Worm (Caenorhabditis elegans) whole organism, young adult: ENCODE data around the gene ZK105.6.

Source experiments
- B0261.1 ChIP-seq: sonication (generic microtip); optimal IDR thresholded peaks from 2 replicates; lab custom pipeline; 2016; ENCODE audit warnings: mild to moderate bottlenecking, missing genetic modification characterization, moderate library complexity, missing compliant biosample characterization
- B0336.3 ChIP-seq: fragments of 200-800 bp; sonication (Bioruptor generic); IDR thresholded peaks from 2 replicates; pipeline ENCODE4 v1.3.6; 2022; ENCODE audit warnings: missing genetic modification characterization, missing compliant biosample characterization
- D2030.7 ChIP-seq: fragments of 200-800 bp; sonication (Bioruptor generic); IDR thresholded peaks from 2 replicates; pipeline ENCODE4 v1.3.6; 2022; ENCODE audit warnings: missing genetic modification reagents, missing genetic modification characterization, missing compliant biosample characterization
- F23B12.7 ChIP-seq: sonication (generic microtip); optimal IDR thresholded peaks from 2 replicates; lab custom pipeline; 2017; ENCODE audit warnings: missing genetic modification characterization, mild to moderate bottlenecking, missing compliant biosample characterization, antibody characterized with exemption, moderate library complexity; ENCODE audit not compliant: insufficient read depth
- F33H1.4 ChIP-seq: fragments of 200-800 bp; sonication (Bioruptor generic); IDR thresholded peaks from 2 replicates; pipeline ENCODE4 v1.3.6; 2022; ENCODE audit warnings: missing genetic modification reagents, missing genetic modification characterization, missing compliant biosample characterization
- F37B4.10 ChIP-seq: fragments of 200-800 bp; sonication (Bioruptor generic); IDR thresholded peaks from 2 replicates; pipeline ENCODE4 v1.3.6; 2022; ENCODE audit warnings: missing genetic modification characterization, missing compliant biosample characterization
- F52B5.7 ChIP-seq: sonication (generic microtip); optimal IDR thresholded peaks from 2 replicates; lab custom pipeline; 2016; ENCODE audit warnings: mild to moderate bottlenecking, missing genetic modification characterization, missing compliant biosample characterization
- F55B11.4 ChIP-seq: sonication (generic microtip); optimal IDR thresholded peaks from 2 replicates; lab custom pipeline; 2016; ENCODE audit warnings: missing compliant biosample characterization, missing genetic modification characterization, borderline replicate concordance; ENCODE audit not compliant: insufficient read depth
- F57A8.1 ChIP-seq: fragments of 200-800 bp; sonication (Bioruptor generic); optimal IDR thresholded peaks from 2 replicates; lab custom pipeline; 2018; ENCODE audit warnings: mild to moderate bottlenecking, missing genetic modification characterization, moderate library complexity, missing compliant biosample characterization
- K12H6.12 ChIP-seq: fragments of 200-800 bp; sonication (Bioruptor generic); optimal IDR thresholded peaks from 2 replicates; lab custom pipeline; 2018; ENCODE audit warnings: mild to moderate bottlenecking, missing genetic modification characterization, missing compliant biosample characterization
- T26A5.8 ChIP-seq: sonication (generic microtip); optimal IDR thresholded peaks from 2 replicates; lab custom pipeline; 2016; ENCODE audit warnings: missing genetic modification characterization, missing compliant biosample characterization
- Y56A3A.18 ChIP-seq: fragments of 200-800 bp; sonication (Bioruptor generic); IDR thresholded peaks from 2 replicates; pipeline ENCODE4 v1.3.6; 2022; ENCODE audit warnings: missing genetic modification reagents, missing genetic modification characterization, missing compliant biosample characterization
- Y67H2A.10 ChIP-seq: fragments of 200-800 bp; sonication (Bioruptor generic); conservative IDR thresholded peaks from 2 replicates; pipeline ENCODE4 v1.3.6; 2022; ENCODE audit warnings: missing genetic modification reagents, missing genetic modification characterization, missing compliant biosample characterization
- akir-1 ChIP-seq: fragments of 200-800 bp; sonication (Bioruptor generic); optimal IDR thresholded peaks from 2 replicates; lab custom pipeline; 2018; ENCODE audit warnings: mild to moderate bottlenecking, missing genetic modification characterization, moderate library complexity, missing compliant biosample characterization
- ama-1 ChIP-seq, 3 experiments: fragments of 150-350 bp in 1 of 3; sonication (generic microtip) in 2 of 3; optimal IDR thresholded peaks; 2 replicates each; lab custom pipeline; 2014 to 2018; ENCODE audit warnings: missing biosample characterization in 2 of 3, missing genetic modification characterization in 2 of 3, missing genetic modification reagents in 2 of 3
- atf-7 ChIP-seq: sonication (generic microtip); optimal IDR thresholded peaks from 2 replicates; lab custom pipeline; 2017; ENCODE audit warnings: mild to moderate bottlenecking, missing genetic modification characterization, missing compliant biosample characterization
- bed-1 ChIP-seq: fragments of 200-800 bp; sonication (Bioruptor generic); IDR thresholded peaks from 2 replicates; pipeline ENCODE4 v1.3.6; 2022; ENCODE audit warnings: missing genetic modification reagents, missing genetic modification characterization, missing compliant biosample characterization
- cebp-1 ChIP-seq, 2 experiments: fragments of 200-800 bp in 1 of 2; sonication (Bioruptor generic) in 1 of 2; sonication (generic microtip) in 1 of 2; IDR thresholded peaks in 1 of 2; optimal IDR thresholded peaks in 1 of 2; 2 replicates each; pipeline versions ENCODE4 v1.3.6 to Lab custom; 2017 to 2022; ENCODE audit warnings: missing compliant biosample characterization in 2 of 2, missing genetic modification characterization in 2 of 2, mild to moderate bottlenecking in 1 of 2, missing genetic modification reagents in 1 of 2, moderate library complexity in 1 of 2
- ceh-100 ChIP-seq: fragments of 200-800 bp; sonication (Bioruptor generic); IDR thresholded peaks from 2 replicates; pipeline ENCODE4 v1.3.6; 2022; ENCODE audit warnings: missing genetic modification reagents, missing genetic modification characterization, missing compliant biosample characterization
- ceh-27 ChIP-seq: fragments of 200-800 bp; sonication (Bioruptor generic); optimal IDR thresholded peaks from 2 replicates; lab custom pipeline; 2018; ENCODE audit warnings: mild to moderate bottlenecking, missing genetic modification characterization, moderate library complexity, missing compliant biosample characterization
- ceh-58 ChIP-seq: fragments of 200-800 bp; sonication (Bioruptor generic); IDR thresholded peaks from 2 replicates; pipeline ENCODE4 v1.3.6; 2022; ENCODE audit warnings: missing genetic modification characterization, missing compliant biosample characterization
- dox-1 ChIP-seq: fragments of 200-800 bp; sonication (Bioruptor generic); IDR thresholded peaks from 2 replicates; pipeline ENCODE4 v1.3.6; 2022; ENCODE audit warnings: missing genetic modification reagents, missing genetic modification characterization, missing compliant biosample characterization
- dpff-1 ChIP-seq: sonication (generic microtip); optimal IDR thresholded peaks from 2 replicates; lab custom pipeline; 2017; ENCODE audit warnings: mild to moderate bottlenecking, missing genetic modification characterization, missing compliant biosample characterization
- efl-1 ChIP-seq: fragments of 150-350 bp; optimal IDR thresholded peaks from 2 replicates; lab custom pipeline; 2014; ENCODE audit warnings: missing biosample characterization, missing genetic modification reagents, missing genetic modification characterization
- egrh-3 ChIP-seq: fragments of 200-800 bp; sonication (Bioruptor generic); IDR thresholded peaks from 2 replicates; pipeline ENCODE4 v1.3.6; 2022; ENCODE audit warnings: missing genetic modification reagents, missing genetic modification characterization, missing compliant biosample characterization
- fkh-3 ChIP-seq: sonication (generic microtip); optimal IDR thresholded peaks from 2 replicates; lab custom pipeline; 2016; ENCODE audit warnings: mild to moderate bottlenecking, missing genetic modification characterization, missing compliant biosample characterization
- him-1 ChIP-seq: sonication (generic microtip); optimal IDR thresholded peaks from 2 replicates; lab custom pipeline; 2016; ENCODE audit warnings: missing genotype, missing genetic modification reagents, missing genetic modification characterization, missing compliant biosample characterization
- hmg-1.2 ChIP-seq: fragments of 200-800 bp; sonication (Bioruptor generic); IDR thresholded peaks from 2 replicates; pipeline ENCODE4 v1.3.6; 2022; ENCODE audit warnings: missing genetic modification reagents, missing genetic modification characterization, missing compliant biosample characterization
- hsf-1 ChIP-seq: fragments of 200-800 bp; sonication (Bioruptor generic); IDR thresholded peaks from 2 replicates; pipeline ENCODE4 v1.3.6; 2022; ENCODE audit warnings: missing genetic modification reagents, missing genetic modification characterization, missing compliant biosample characterization
- lin-26 ChIP-seq: fragments of 200-800 bp; sonication (Bioruptor generic); IDR thresholded peaks from 2 replicates; pipeline ENCODE4 v1.3.6; 2022; ENCODE audit warnings: missing genetic modification reagents, missing genetic modification characterization, missing compliant biosample characterization
- lir-1 ChIP-seq: fragments of 200-800 bp; sonication (Bioruptor generic); conservative IDR thresholded peaks from 2 replicates; pipeline ENCODE4 v1.3.6; 2022; ENCODE audit warnings: missing genetic modification reagents, missing genetic modification characterization, missing compliant biosample characterization
- lsl-1 ChIP-seq: fragments of 200-800 bp; sonication (Bioruptor generic); optimal IDR thresholded peaks from 2 replicates; lab custom pipeline; 2018; ENCODE audit warnings: mild to moderate bottlenecking, missing genetic modification characterization, moderate library complexity, missing compliant biosample characterization
- madf-10 ChIP-seq: sonication (generic microtip); optimal IDR thresholded peaks from 2 replicates; lab custom pipeline; 2016; ENCODE audit warnings: mild to moderate bottlenecking, missing genetic modification characterization, missing compliant biosample characterization
- nfya-2 ChIP-seq: fragments of 200-800 bp; sonication (Bioruptor generic); IDR thresholded peaks from 2 replicates; pipeline ENCODE4 v1.3.6; 2022; ENCODE audit warnings: missing genetic modification reagents, missing genetic modification characterization, missing compliant biosample characterization
- nfyb-1 ChIP-seq: fragments of 200-800 bp; sonication (Bioruptor generic); IDR thresholded peaks from 2 replicates; pipeline ENCODE4 v1.3.6; 2022; ENCODE audit warnings: missing genetic modification reagents, missing genetic modification characterization, missing compliant biosample characterization
- nhr-90 ChIP-seq: sonication (generic microtip); optimal IDR thresholded peaks from 2 replicates; lab custom pipeline; 2016; ENCODE audit warnings: missing genotype, mild to moderate bottlenecking, missing genetic modification characterization, missing compliant biosample characterization
- rcor-1 ChIP-seq: fragments of 200-800 bp; sonication (Bioruptor generic); IDR thresholded peaks from 2 replicates; pipeline ENCODE4 v1.3.6; 2022; ENCODE audit warnings: missing genetic modification reagents, missing genetic modification characterization, missing compliant biosample characterization
- sdz-38 ChIP-seq: sonication (generic microtip); optimal IDR thresholded peaks from 2 replicates; lab custom pipeline; 2016; ENCODE audit warnings: missing genotype, missing genetic modification characterization, missing compliant biosample characterization
- snpc-3.4 ChIP-seq: sonication (generic microtip); optimal IDR thresholded peaks from 2 replicates; lab custom pipeline; 2017; ENCODE audit warnings: missing genetic modification characterization, mild to moderate bottlenecking, missing compliant biosample characterization, antibody characterized with exemption, moderate library complexity, missing genotype, missing genetic modification reagents
- snpc-4 ChIP-seq, 5 experiments: fragments of 150-350 bp in 1 of 5; sonication (generic microtip) in 4 of 5; optimal IDR thresholded peaks; 2 replicates each; lab custom pipeline; 2014 to 2018; ENCODE audit warnings: missing genetic modification characterization in 5 of 5, missing biosample characterization in 3 of 5, antibody characterized with exemption in 2 of 5, mild to moderate bottlenecking in 2 of 5, missing compliant biosample characterization in 2 of 5, missing genotype in 2 of 5, moderate library complexity in 2 of 5, missing genetic modification reagents in 1 of 5
- somi-1 ChIP-seq: fragments of 200-800 bp; sonication (Bioruptor generic); optimal IDR thresholded peaks from 2 replicates; lab custom pipeline; 2018; ENCODE audit warnings: mild to moderate bottlenecking, missing genetic modification characterization, missing compliant biosample characterization
- tbp1 ChIP-seq: fragments of 200-800 bp; sonication (Bioruptor generic); optimal IDR thresholded peaks from 2 replicates; lab custom pipeline; 2018; ENCODE audit warnings: mild to moderate bottlenecking, missing genetic modification characterization, missing compliant biosample characterization
- tlf-1 ChIP-seq: fragments of 200-800 bp; sonication (Bioruptor generic); optimal IDR thresholded peaks from 2 replicates; lab custom pipeline; 2018; ENCODE audit warnings: mild to moderate bottlenecking, missing genetic modification characterization, missing compliant biosample characterization
- unc-130 ChIP-seq: sonication (generic microtip); optimal IDR thresholded peaks from 2 replicates; lab custom pipeline; 2016; ENCODE audit warnings: missing genetic modification reagents, missing genetic modification characterization, missing compliant biosample characterization
- ztf-22 ChIP-seq: fragments of 200-800 bp; sonication (Bioruptor generic); optimal IDR thresholded peaks from 2 replicates; lab custom pipeline; 2018; ENCODE audit warnings: mild to moderate bottlenecking, missing genetic modification characterization, moderate library complexity, missing compliant biosample characterization
- ztf-28 ChIP-seq: fragments of 200-800 bp; sonication (Bioruptor generic); IDR thresholded peaks from 2 replicates; pipeline ENCODE4 v1.3.6; 2022; ENCODE audit warnings: missing genetic modification reagents, missing genetic modification characterization, missing compliant biosample characterization

The ZK105.6 gene

ce11 chrV:7730488-7730887 is 6.6 kb upstream of the ZK105.6 start:
- no peak for TF ChIP-seq Y67H2A.10 (GFP tag; lab: Robert Waterston, UW)
- 0 out of 2 replicates have a peak, but pooled peaks have one; percentile 30 for TF ChIP-seq rcor-1 (GFP tag; lab: Robert Waterston, UW)
- peak; percentile 23 for TF ChIP-seq somi-1 (GFP tag; lab: Kevin White, UChicago)
- TF ChIP-seq ceh-100, result no peak
- TF ChIP-seq hmg-1.2 (GFP tag; lab: Robert Waterston, UW), result peak; percentile 42; the same call in 1 of the 2 replicates
- TF ChIP-seq efl-1 (GFP tag; lab: Kevin White, UChicago), result no peak
- TF ChIP-seq snpc-4 (GFP tag; optimal IDR thresholded peaks at IDR 0.05; lab: Kevin White, UChicago), result peak; percentile 27
- peak in 1 of 4 experiments; percentile 52 for TF ChIP-seq snpc-4 (tag; optimal IDR thresholded peaks at IDR 0.05; lab: Kevin White, UChicago)
- peak; percentile 49 for TF ChIP-seq K12H6.12
- peak; percentile 57; the same call in 1 of the 2 replicates for TF ChIP-seq hsf-1 (GFP tag; lab: Robert Waterston, UW)
- TF ChIP-seq atf-7 (tag; lab: Kevin White, UChicago), result no peak
- no peak for TF ChIP-seq unc-130 (GFP tag; lab: Kevin White, UChicago)
- no peak for TF ChIP-seq Y56A3A.18 (GFP tag; lab: Robert Waterston, UW)
- TF ChIP-seq ztf-28 (GFP tag; lab: Robert Waterston, UW), result 0 out of 2 replicates have a peak, but pooled peaks have one; percentile 24
- peak; percentile 76 for TF ChIP-seq B0261.1 (tag; lab: Kevin White, UChicago)
- TF ChIP-seq tlf-1, result no peak
- peak; percentile 53; the same call in 1 of the 2 replicates for TF ChIP-seq nfyb-1
- no peak for TF ChIP-seq ama-1 (optimal IDR thresholded peaks at IDR 0.05; lab: Kevin White, UChicago)
- TF ChIP-seq ama-1 (GFP tag; optimal IDR thresholded peaks at IDR 0.05; lab: Kevin White, UChicago), result peak in 1 of 2 experiments; percentile 50
- no peak for TF ChIP-seq egrh-3 (GFP tag; lab: Robert Waterston, UW)
- TF ChIP-seq cebp-1 (GFP tag; IDR thresholded peaks at IDR 0.05; lab: Robert Waterston, UW), result no peak
- TF ChIP-seq cebp-1 (tag; optimal IDR thresholded peaks at IDR 0.05; lab: Kevin White, UChicago), result peak; percentile 47
- no peak for TF ChIP-seq F55B11.4 (tag; lab: Kevin White, UChicago)
- TF ChIP-seq dox-1 (GFP tag; lab: Robert Waterston, UW), result peak; percentile 45; the same call in 1 of the 2 replicates
- TF ChIP-seq F52B5.7, result no peak
- no peak for TF ChIP-seq ztf-22 (GFP tag; lab: Kevin White, UChicago)
- peak; percentile 35 for TF ChIP-seq nhr-90 (tag; lab: Kevin White, UChicago)
- TF ChIP-seq nfya-2, result no peak
- no peak for TF ChIP-seq F37B4.10 (GFP tag; lab: Robert Waterston, UW)
- TF ChIP-seq him-1 (tag; lab: Kevin White, UChicago), result peak; percentile 28
- TF ChIP-seq akir-1 (GFP tag; lab: Kevin White, UChicago), result no peak
- no peak for TF ChIP-seq dpff-1 (tag; lab: Kevin White, UChicago)
- peak; percentile 12 for TF ChIP-seq lsl-1 (GFP tag; lab: Kevin White, UChicago)
- TF ChIP-seq B0336.3 (GFP tag; lab: Robert Waterston, UW), result 0 out of 2 replicates have a peak, but pooled peaks have one; percentile 18
- peak; percentile 22 for TF ChIP-seq ceh-27 (GFP tag; lab: Kevin White, UChicago)
- TF ChIP-seq T26A5.8, result no peak
- TF ChIP-seq F57A8.1 (GFP tag; lab: Kevin White, UChicago), result no peak
- TF ChIP-seq lin-26 (GFP tag; lab: Robert Waterston, UW), result peak; percentile 52; the same call in 1 of the 2 replicates
- TF ChIP-seq tbp1 (GFP tag; lab: Kevin White, UChicago), result peak; percentile 86
- TF ChIP-seq D2030.7 (GFP tag; lab: Robert Waterston, UW), result peak; percentile 46; the same call in 1 of the 2 replicates
- no peak for TF ChIP-seq lir-1 (GFP tag; lab: Robert Waterston, UW)
- peak; percentile 5 for TF ChIP-seq F23B12.7 (tag; lab: Kevin White, UChicago)
- TF ChIP-seq bed-1 (GFP tag; lab: Robert Waterston, UW), result no peak
- peak; percentile 30 for TF ChIP-seq snpc-3.4 (tag; lab: Kevin White, UChicago)
- TF ChIP-seq F33H1.4 (GFP tag; lab: Robert Waterston, UW), result peak; percentile 8; the same call in 1 of the 2 replicates
- TF ChIP-seq ceh-58 (GFP tag; lab: Robert Waterston, UW), result no peak
- peak; percentile 0 for TF ChIP-seq madf-10
- TF ChIP-seq fkh-3, result no peak
- TF ChIP-seq sdz-38 (tag; lab: Kevin White, UChicago), result no peak
